Fruit fly (Drosophila melanogaster): ENCODE results near the gene Zmynd10.

DNA sequence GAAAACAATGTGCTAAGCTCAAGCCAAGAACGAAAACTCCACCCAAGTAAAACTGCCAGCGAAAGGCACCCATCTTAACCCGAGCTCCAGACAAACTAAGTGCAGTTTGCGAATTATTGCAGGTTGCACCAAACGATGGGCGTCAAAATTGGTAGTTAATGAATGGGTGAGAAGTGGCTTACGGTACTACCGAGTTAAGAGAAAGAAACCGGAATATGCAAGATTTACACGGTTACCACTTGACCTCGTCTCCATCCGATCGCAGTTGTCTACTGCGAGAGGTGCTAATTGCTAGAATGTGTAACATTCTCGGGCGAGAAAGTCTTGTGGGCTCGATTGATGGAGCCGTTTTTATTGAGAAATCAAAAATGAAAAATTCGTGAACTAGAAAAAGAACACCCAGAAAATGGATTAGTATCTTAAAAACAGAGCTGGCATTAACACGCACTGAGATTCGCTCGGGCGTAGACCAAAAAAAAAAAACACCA is 35.1 kb upstream of the Zmynd10 start, which contains the start of the genes CG14115 and CG34428:
- TF ChIP-seq Optix (GFP tag; IDR thresholded peaks at IDR 0.05), result no peak
- no peak for TF ChIP-seq CG7963 (GFP tag; IDR thresholded peaks at IDR 0.05; ENCODE audit: partially characterized antibody)
- no peak for TF ChIP-seq ATbp (GFP tag; optimal IDR thresholded peaks at IDR 0.05)
- TF ChIP-seq gem (tag; optimal IDR thresholded peaks at IDR 0.05), result no peak
- TF ChIP-seq CG17359 (tag; optimal IDR thresholded peaks at IDR 0.05), result no peak
- no peak for TF ChIP-seq ac (GFP tag; optimal IDR thresholded peaks at IDR 0.05)
- no peak for TF ChIP-seq stwl (tag; optimal IDR thresholded peaks at IDR 0.05)
- TF ChIP-seq ttk (GFP tag; IDR thresholded peaks at IDR 0.05), result no peak
- TF ChIP-seq tap (tag; optimal IDR thresholded peaks at IDR 0.05), result no peak
- TF ChIP-seq Gsc (GFP tag; IDR thresholded peaks at IDR 0.05), result no peak
- TF ChIP-seq Sry-δ (GFP tag; optimal IDR thresholded peaks at IDR 0.05), result no peak
